Fruit fly (Drosophila melanogaster): Measurements from ENCODE around the gene CG16854.

dm6 chr2L:11039548-11040144 lies 46.9 kb upstream of the CG16854 start:
- TF ChIP-seq lola (GFP tag; optimal IDR thresholded peaks at IDR 0.05) (no peak), Hr78 (GFP tag; optimal IDR thresholded peaks at IDR 0.05) (no peak), usp (GFP tag; optimal IDR thresholded peaks at IDR 0.05) (no peak), Myc (optimal IDR thresholded peaks at IDR 0.05) (no peak), br (GFP tag; optimal IDR thresholded peaks at IDR 0.05) (no peak), pan (optimal IDR thresholded peaks at IDR 0.05) (no peak)

Data from whole organism, wandering third instar larva.